Fruit fly (Drosophila melanogaster): Measurements from ENCODE around the gene Fum4.

The Fum4 gene

dm6 chr2L:10221387-10221705 lies 30.1 kb upstream of the Fum4 start:
- TF ChIP-seq MBD-R2 (GFP tag; IDR thresholded peaks at IDR 0.05) (peak; percentile 71), Dek (tag; optimal IDR thresholded peaks at IDR 0.05) (no peak), hb (GFP tag; IDR thresholded peaks at IDR 0.05; ENCODE audit: partially characterized antibody) (peak; percentile 6; the same call in 2 of the 3 replicates), CG2129 (GFP tag; IDR thresholded peaks at IDR 0.05; ENCODE audit: partially characterized antibody) (peak; percentile 15; the same call in 1 of the 2 replicates), CG34422 (GFP tag; IDR thresholded peaks at IDR 0.05) (0 out of 3 replicates have a peak, but pooled peaks have one; percentile 46), CG17359 (tag; optimal IDR thresholded peaks at IDR 0.05) (no peak), jigr1 (GFP tag; IDR thresholded peaks at IDR 0.05) (no peak), CG18262 (tag; optimal IDR thresholded peaks at IDR 0.05) (no peak), CG13296 (GFP tag; optimal IDR thresholded peaks at IDR 0.05) (no peak), pho (GFP tag; optimal IDR thresholded peaks at IDR 0.05) (no peak), Hsf (GFP tag; optimal IDR thresholded peaks at IDR 0.05) (no peak), org-1 (GFP tag; optimal IDR thresholded peaks at IDR 0.05) (no peak), CG11723 (GFP tag; optimal IDR thresholded peaks at IDR 0.05) (peak; percentile 55), wek (GFP tag; optimal IDR thresholded peaks at IDR 0.05) (no peak), chinmo (GFP tag; IDR thresholded peaks at IDR 0.05; ENCODE audit: partially characterized antibody) (0 out of 4 replicates have a peak, but pooled peaks have one; percentile 36), Fer1 (GFP tag; optimal IDR thresholded peaks at IDR 0.05) (no peak), CG2678 (tag; optimal IDR thresholded peaks at IDR 0.05) (no peak), nom (GFP tag; optimal IDR thresholded peaks at IDR 0.05) (peak; percentile 5), knrl (GFP tag; IDR thresholded peaks at IDR 0.05; ENCODE audit: partially characterized antibody) (no peak), Side (GFP tag; optimal IDR thresholded peaks at IDR 0.05) (no peak), CG11247 (GFP tag; IDR thresholded peaks at IDR 0.05) (no peak), ssp (GFP tag; IDR thresholded peaks at IDR 0.05) (no peak), Bgb (GFP tag; IDR thresholded peaks at IDR 0.05; ENCODE audit: partially characterized antibody) (no peak; the same call in 1 of the 2 replicates), CG34224 (GFP tag; IDR thresholded peaks at IDR 0.05; ENCODE audit: partially characterized antibody) (peak; percentile 43; the same call in 2 of the 3 replicates), Oaz (GFP tag; IDR thresholded peaks at IDR 0.05) (no peak), CTCF (GFP tag; optimal IDR thresholded peaks at IDR 0.05) (no peak), CG8089 (GFP tag; optimal IDR thresholded peaks at IDR 0.05) (no peak), insv (GFP tag; optimal IDR thresholded peaks at IDR 0.05) (no peak), repo (GFP tag; optimal IDR thresholded peaks at IDR 0.05) (no peak), esg (GFP tag; conservative IDR thresholded peaks at IDR 0.05) (no peak), vnd (GFP tag; IDR thresholded peaks at IDR 0.05; ENCODE audit: partially characterized antibody) (no peak; the same call in 2 of the 3 replicates), exex (tag; optimal IDR thresholded peaks at IDR 0.05) (no peak), onecut (GFP tag; IDR thresholded peaks at IDR 0.05) (no peak), CG16863 (GFP tag; optimal IDR thresholded peaks at IDR 0.05) (no peak), E2f2 (GFP tag; IDR thresholded peaks at IDR 0.05) (peak; percentile 25; the same call in 1 of the 2 replicates), CG5180 (GFP tag; optimal IDR thresholded peaks at IDR 0.05) (no peak), luna (GFP tag; optimal IDR thresholded peaks at IDR 0.05) (no peak), MESR4 (GFP tag; optimal IDR thresholded peaks at IDR 0.05) (peak; percentile 58), sna (GFP tag; IDR thresholded peaks at IDR 0.05; ENCODE audit: partially characterized antibody) (0 out of 2 replicates have a peak, but pooled peaks have one; percentile 3), CG15011 (GFP tag; optimal IDR thresholded peaks at IDR 0.05) (no peak)

Measured in whole organism, embryonic.